Fruit fly (Drosophila melanogaster) whole organism, embryonic: ENCODE measurements around the gene Rok.

Experiments used
- Atf-2 ChIP-seq: fragments of 200-800 bp; sonication (Bioruptor generic); optimal IDR thresholded peaks from 2 replicates; lab custom pipeline; 2016; ENCODE audit warnings: missing biosample characterization, missing genetic modification characterization
- B-H2 ChIP-seq: fragments of 200-800 bp; sonication (Bioruptor generic); optimal IDR thresholded peaks from 2 replicates; lab custom pipeline; 2018; ENCODE audit warnings: missing biosample characterization, mild to moderate bottlenecking, missing genetic modification characterization
- Bdp1 ChIP-seq: fragments of 200-800 bp; sonication (Bioruptor generic); optimal IDR thresholded peaks from 3 replicates; lab custom pipeline; 2016; ENCODE audit warnings: missing biosample characterization, missing genetic modification characterization
- Bgb ChIP-seq: fragments of 200-800 bp; sonication (Bioruptor generic); IDR thresholded peaks from 2 replicates; pipeline ENCODE4 v1.3.6; 2022; ENCODE audit warnings: missing biosample characterization, missing genetic modification characterization; ENCODE audit not compliant: partially characterized antibody
- BtbVII ChIP-seq: fragments of 200-800 bp; sonication (Bioruptor generic); optimal IDR thresholded peaks from 3 replicates; lab custom pipeline; 2017; ENCODE audit warnings: missing biosample characterization, mild to moderate bottlenecking, missing genetic modification characterization
- CG10979 ChIP-seq: fragments of 200-800 bp; sonication (Bioruptor generic); optimal IDR thresholded peaks from 2 replicates; lab custom pipeline; 2018; ENCODE audit warnings: missing biosample characterization, mild to moderate bottlenecking, missing genetic modification characterization, moderate library complexity
- CG11560 ChIP-seq: fragments of 200-800 bp; sonication (Bioruptor generic); IDR thresholded peaks from 3 replicates; pipeline ENCODE4 v1.3.6; 2022; ENCODE audit warnings: missing biosample characterization, missing genetic modification characterization
- CG12104 ChIP-seq: fragments of 200-800 bp; sonication (Bioruptor generic); optimal IDR thresholded peaks from 3 replicates; lab custom pipeline; 2016; ENCODE audit warnings: missing biosample characterization, missing genetic modification characterization
- CG13123 ChIP-seq: fragments of 200-800 bp; sonication (Bioruptor generic); optimal IDR thresholded peaks from 2 replicates; lab custom pipeline; 2016; ENCODE audit warnings: missing biosample characterization, missing genetic modification characterization
- CG14860 ChIP-seq: fragments of 200-800 bp; sonication (Bioruptor generic); IDR thresholded peaks from 3 replicates; pipeline ENCODE4 v1.3.6; 2022; ENCODE audit warnings: missing biosample characterization, missing genetic modification characterization; ENCODE audit not compliant: partially characterized antibody
- CG15479 ChIP-seq: fragments of 200-800 bp; sonication (Bioruptor generic); optimal IDR thresholded peaks from 3 replicates; lab custom pipeline; 2019; ENCODE audit warnings: missing biosample characterization, mild to moderate bottlenecking, missing genetic modification characterization, moderate library complexity
- CG16863 ChIP-seq: fragments of 200-800 bp; sonication (Bioruptor generic); optimal IDR thresholded peaks from 3 replicates; lab custom pipeline; 2016; ENCODE audit warnings: missing biosample characterization, missing genetic modification characterization
- CG17385 ChIP-seq: fragments of 200-800 bp; sonication (Bioruptor generic); optimal IDR thresholded peaks from 3 replicates; lab custom pipeline; 2018; ENCODE audit warnings: missing biosample characterization, mild to moderate bottlenecking, missing genetic modification characterization
- CG17568 ChIP-seq: fragments of 200-800 bp; sonication (Bioruptor generic); optimal IDR thresholded peaks from 2 replicates; lab custom pipeline; 2018; ENCODE audit warnings: missing biosample characterization, mild to moderate bottlenecking, missing genetic modification characterization, moderate library complexity
- CG1792 ChIP-seq: fragments of 200-800 bp; sonication (Bioruptor generic); optimal IDR thresholded peaks from 2 replicates; lab custom pipeline; 2016; ENCODE audit warnings: missing biosample characterization, missing genetic modification characterization
- CG18262 ChIP-seq: fragments of 200-800 bp; optimal IDR thresholded peaks from 3 replicates; lab custom pipeline; 2019; ENCODE audit warnings: missing biosample characterization, mild to moderate bottlenecking, missing genetic modification characterization, moderate library complexity
- CG1832 ChIP-seq: fragments of 200-800 bp; sonication (Bioruptor generic); optimal IDR thresholded peaks from 2 replicates; lab custom pipeline; 2017; ENCODE audit warnings: missing biosample characterization, mild to moderate bottlenecking, missing genetic modification characterization, inconsistent platforms
- CG32772 ChIP-seq: fragments of 200-800 bp; sonication (Bioruptor generic); IDR thresholded peaks from 2 replicates; pipeline ENCODE4 v1.3.6; 2022; ENCODE audit warnings: missing biosample characterization, missing genetic modification characterization
- CG4730 ChIP-seq: fragments of 200-800 bp; sonication (Bioruptor generic); IDR thresholded peaks from 2 replicates; pipeline ENCODE4 v1.3.6; 2022; ENCODE audit warnings: missing biosample characterization, missing genetic modification characterization
- CG5180 ChIP-seq: fragments of 200-800 bp; sonication (Bioruptor generic); optimal IDR thresholded peaks from 3 replicates; lab custom pipeline; 2017; ENCODE audit warnings: missing biosample characterization, missing genetic modification characterization, mild to moderate bottlenecking, moderate library complexity, missing genetic modification reagents
- CG6813 ChIP-seq: fragments of 200-800 bp; sonication (Bioruptor generic); optimal IDR thresholded peaks from 2 replicates; lab custom pipeline; 2017; ENCODE audit warnings: missing biosample characterization, missing genetic modification characterization, mild to moderate bottlenecking, moderate library complexity, missing genetic modification reagents
- CG8359 ChIP-seq: fragments of 200-800 bp; sonication (Bioruptor generic); optimal IDR thresholded peaks from 2 replicates; lab custom pipeline; 2017; ENCODE audit warnings: missing biosample characterization, mild to moderate bottlenecking, missing genetic modification characterization, borderline replicate concordance
- CG8388 ChIP-seq: fragments of 200-800 bp; sonication (Bioruptor generic); optimal IDR thresholded peaks from 2 replicates; lab custom pipeline; 2019; ENCODE audit warnings: missing biosample characterization, mild to moderate bottlenecking, missing genetic modification characterization, moderate library complexity
- CG9727 ChIP-seq: fragments of 200-800 bp; sonication (Bioruptor generic); optimal IDR thresholded peaks from 3 replicates; lab custom pipeline; 2017; ENCODE audit warnings: missing biosample characterization, mild to moderate bottlenecking, missing genetic modification characterization
- Camta ChIP-seq: fragments of 200-800 bp; sonication (Bioruptor generic); optimal IDR thresholded peaks from 2 replicates; lab custom pipeline; 2016; ENCODE audit warnings: missing biosample characterization, missing genetic modification characterization
- D19B ChIP-seq: fragments of 200-800 bp; sonication (Bioruptor generic); optimal IDR thresholded peaks from 2 replicates; lab custom pipeline; 2017; ENCODE audit warnings: missing biosample characterization, mild to moderate bottlenecking, missing genetic modification characterization
- Dek ChIP-seq: fragments of 200-800 bp; sonication (Bioruptor generic); optimal IDR thresholded peaks from 3 replicates; lab custom pipeline; 2019; ENCODE audit warnings: missing biosample characterization, mild to moderate bottlenecking, missing genetic modification characterization, moderate library complexity
- E2f1 ChIP-seq: fragments of 200-800 bp; sonication (Bioruptor generic); IDR thresholded peaks from 2 replicates; pipeline ENCODE4 v1.3.6; 2022; ENCODE audit warnings: missing biosample characterization, missing genetic modification characterization
- ERR ChIP-seq: fragments of 200-800 bp; sonication (Bioruptor generic); optimal IDR thresholded peaks from 2 replicates; lab custom pipeline; 2016; ENCODE audit warnings: missing biosample characterization, missing genetic modification characterization
- Fer3 ChIP-seq: fragments of 200-800 bp; sonication (Bioruptor generic); optimal IDR thresholded peaks from 2 replicates; lab custom pipeline; 2018; ENCODE audit warnings: missing biosample characterization, mild to moderate bottlenecking, missing genetic modification characterization, moderate library complexity
- Gsc ChIP-seq: fragments of 200-800 bp; sonication (Bioruptor generic); IDR thresholded peaks from 2 replicates; pipeline ENCODE4 v1.3.6; 2022; ENCODE audit warnings: missing biosample characterization, missing genetic modification characterization
- Mes4 ChIP-seq: fragments of 200-800 bp; sonication (Bioruptor generic); optimal IDR thresholded peaks from 2 replicates; lab custom pipeline; 2016; ENCODE audit warnings: missing biosample characterization, missing genetic modification characterization
- Oli ChIP-seq: fragments of 200-800 bp; sonication (Bioruptor generic); optimal IDR thresholded peaks from 2 replicates; lab custom pipeline; 2018; ENCODE audit warnings: missing biosample characterization, mild to moderate bottlenecking, missing genetic modification characterization, moderate library complexity
- Poxn ChIP-seq: fragments of 200-800 bp; sonication (Bioruptor generic); IDR thresholded peaks from 2 replicates; pipeline ENCODE4 v1.3.6; 2022; ENCODE audit warnings: missing biosample characterization, missing genetic modification characterization
- Ravus ChIP-seq: fragments of 200-800 bp; sonication (Bioruptor generic); IDR thresholded peaks from 2 replicates; pipeline ENCODE4 v1.3.6; 2022; ENCODE audit warnings: missing biosample characterization, missing genetic modification characterization
- Sox100B ChIP-seq: fragments of 200-800 bp; sonication (Bioruptor generic); optimal IDR thresholded peaks from 3 replicates; lab custom pipeline; 2018; ENCODE audit warnings: missing biosample characterization, mild to moderate bottlenecking, missing genetic modification characterization
- Sox102F ChIP-seq: fragments of 200-800 bp; sonication (Bioruptor generic); optimal IDR thresholded peaks from 2 replicates; lab custom pipeline; 2018; ENCODE audit warnings: missing biosample characterization, mild to moderate bottlenecking, missing genetic modification characterization, moderate library complexity
- Taf1 ChIP-seq: fragments of 200-800 bp; sonication (Bioruptor generic); IDR thresholded peaks from 2 replicates; pipeline ENCODE4 v1.3.6; 2022; ENCODE audit warnings: missing biosample characterization, missing genetic modification characterization
- YL-1 ChIP-seq: fragments of 200-800 bp; sonication (Bioruptor generic); optimal IDR thresholded peaks from 3 replicates; lab custom pipeline; 2017; ENCODE audit warnings: missing biosample characterization, mild to moderate bottlenecking, missing genetic modification characterization
- caup ChIP-seq: fragments of 200-800 bp; sonication (Bioruptor generic); optimal IDR thresholded peaks from 3 replicates; lab custom pipeline; 2017; ENCODE audit warnings: missing biosample characterization, mild to moderate bottlenecking, missing genetic modification characterization, moderate library complexity; ENCODE audit not compliant: severe bottlenecking
- da ChIP-seq: fragments of 200-800 bp; sonication (Bioruptor generic); optimal IDR thresholded peaks from 2 replicates; lab custom pipeline; 2016; ENCODE audit warnings: missing biosample characterization, missing genetic modification characterization
- esg ChIP-seq: fragments of 200-800 bp; sonication (Bioruptor generic); conservative IDR thresholded peaks from 2 replicates; pipeline ENCODE4 v1.3.6; 2022; ENCODE audit warnings: missing biosample characterization, missing genetic modification characterization
- gsb-n ChIP-seq: fragments of 200-800 bp; sonication (Bioruptor generic); optimal IDR thresholded peaks from 3 replicates; lab custom pipeline; 2018; ENCODE audit warnings: missing biosample characterization, mild to moderate bottlenecking, missing genetic modification characterization
- h ChIP-seq: fragments of >200 bp; optimal IDR thresholded peaks from 2 replicates; lab custom pipeline; 2017
- lola ChIP-seq, 3 experiments: fragments of >200 bp in 2 of 3; fragments of 200-800 bp in 1 of 3; sonication (Bioruptor generic) in 1 of 3; optimal IDR thresholded peaks; 2 replicates each; lab custom pipeline; 2017 to 2019; ENCODE audit warnings: missing biosample characterization in 3 of 3, missing genetic modification characterization in 3 of 3, mild to moderate bottlenecking in 1 of 3, moderate library complexity in 1 of 3
- mirr ChIP-seq: fragments of 200-800 bp; sonication (Bioruptor generic); optimal IDR thresholded peaks from 3 replicates; lab custom pipeline; 2018; ENCODE audit warnings: missing biosample characterization, mild to moderate bottlenecking, missing genetic modification characterization
- oc ChIP-seq: fragments of 200-800 bp; sonication (Bioruptor generic); optimal IDR thresholded peaks from 2 replicates; lab custom pipeline; 2018; ENCODE audit warnings: missing biosample characterization, mild to moderate bottlenecking, missing genetic modification characterization, moderate library complexity
- schlank ChIP-seq: fragments of 200-800 bp; sonication (Bioruptor generic); optimal IDR thresholded peaks from 2 replicates; lab custom pipeline; 2018; ENCODE audit warnings: missing biosample characterization, mild to moderate bottlenecking, missing genetic modification characterization
- unc-4 ChIP-seq: fragments of 200-800 bp; sonication (Bioruptor generic); IDR thresholded peaks from 2 replicates; pipeline ENCODE4 v1.3.6; 2022; ENCODE audit warnings: missing biosample characterization, missing genetic modification characterization; ENCODE audit not compliant: partially characterized antibody
- usp ChIP-seq: fragments of >200 bp; optimal IDR thresholded peaks from 2 replicates; lab custom pipeline; 2017; ENCODE audit warnings: missing biosample characterization, missing genetic modification characterization
- vfl ChIP-seq: fragments of 200-800 bp; sonication (Bioruptor generic); optimal IDR thresholded peaks from 2 replicates; lab custom pipeline; 2016; ENCODE audit warnings: missing biosample characterization, missing genetic modification characterization

Rok gene

DNA sequence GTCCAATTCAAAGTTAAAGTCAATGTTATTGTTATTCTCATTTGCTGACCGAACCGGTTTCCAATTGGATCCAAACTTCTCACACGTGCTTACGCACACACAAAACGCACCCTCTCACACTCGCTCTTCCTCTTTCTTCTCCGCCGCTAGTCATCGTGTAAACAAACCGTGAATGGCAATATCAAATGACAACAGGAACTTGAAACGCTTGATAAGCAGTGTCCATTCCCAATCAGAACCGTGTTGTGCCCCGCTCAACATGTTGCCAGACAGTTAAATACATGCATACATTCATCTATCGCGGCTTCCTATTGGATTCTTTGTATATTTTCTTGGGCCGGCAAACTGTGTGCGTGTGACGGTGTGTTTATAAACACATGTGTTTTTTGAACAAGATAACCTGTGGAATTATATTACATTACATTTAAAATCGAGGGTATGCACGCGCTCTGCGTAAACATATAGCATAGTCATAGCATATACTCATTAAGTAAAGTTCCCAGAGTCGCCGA lies 18.6 kb upstream of the Rok start (continued):
- TF ChIP-seq CG1792: no peak
- no peak for TF ChIP-seq da (GFP tag; lab: Kevin White, UChicago)
- TF ChIP-seq CG15479 (GFP tag; lab: Kevin White, UChicago): peak; percentile 5
- no peak for TF ChIP-seq Mes4 (GFP tag; lab: Kevin White, UChicago)
- no peak for TF ChIP-seq CG13123 (GFP tag; lab: Kevin White, UChicago)
- no peak for TF ChIP-seq CG10979 (tag; lab: Kevin White, UChicago)
- no peak for TF ChIP-seq CG4730 (GFP tag; lab: Robert Waterston, UW)
- no peak for TF ChIP-seq vfl (GFP tag; lab: Kevin White, UChicago)
- TF ChIP-seq CG6813 (GFP tag; lab: Kevin White, UChicago): peak; percentile 24
- TF ChIP-seq Sox100B (GFP tag; lab: Kevin White, UChicago): no peak
- TF ChIP-seq Sox102F (GFP tag; lab: Kevin White, UChicago): no peak
- TF ChIP-seq B-H2 (GFP tag; lab: Kevin White, UChicago): peak; percentile 28
- TF ChIP-seq Taf1 (GFP tag; lab: Robert Waterston, UW): no peak
- TF ChIP-seq ERR: no peak
- TF ChIP-seq D19B (GFP tag; lab: Kevin White, UChicago): peak; percentile 86
- TF ChIP-seq CG18262 (tag; lab: Kevin White, UChicago): peak; percentile 11
- no peak for TF ChIP-seq CG11560 (tag; lab: Robert Waterston, UW)
- no peak for TF ChIP-seq usp
- TF ChIP-seq CG17568 (GFP tag; lab: Kevin White, UChicago): no peak
- no peak for TF ChIP-seq CG12104 (GFP tag; lab: Kevin White, UChicago)
- TF ChIP-seq mirr: peak; percentile 86
- no peak for TF ChIP-seq E2f1 (GFP tag; lab: Robert Waterston, UW)
- no peak for TF ChIP-seq CG32772 (GFP tag; lab: Robert Waterston, UW)
- TF ChIP-seq CG17385 (GFP tag; lab: Kevin White, UChicago): peak; percentile 96
- no peak for TF ChIP-seq Fer3 (tag; lab: Kevin White, UChicago)
- TF ChIP-seq lola (GFP tag; optimal IDR thresholded peaks at IDR 0.05; lab: Kevin White, UChicago): no peak
- TF ChIP-seq Camta: no peak
- TF ChIP-seq h (lab: Kevin White, UChicago): no peak
- no peak for TF ChIP-seq Atf-2
- TF ChIP-seq Poxn: no peak
- TF ChIP-seq CG8388: no peak
- no peak for TF ChIP-seq CG1832 (GFP tag; lab: Kevin White, UChicago)
- no peak for TF ChIP-seq CG5180 (GFP tag; lab: Kevin White, UChicago)
- no peak for TF ChIP-seq esg (GFP tag; lab: Robert Waterston, UW)
- TF ChIP-seq CG14860: no peak
- no peak for TF ChIP-seq Oli (tag; lab: Kevin White, UChicago)
- TF ChIP-seq CG16863 (GFP tag; lab: Kevin White, UChicago): no peak
- no peak for TF ChIP-seq Bdp1 (GFP tag; lab: Kevin White, UChicago)
- TF ChIP-seq YL-1 (GFP tag; lab: Kevin White, UChicago): no peak
- peak; percentile 60 for TF ChIP-seq BtbVII
- peak; percentile 35 for TF ChIP-seq gsb-n (tag; lab: Kevin White, UChicago)
- no peak for TF ChIP-seq schlank (tag; lab: Kevin White, UChicago)
- peak; percentile 64 for TF ChIP-seq caup
- peak; percentile 41 for TF ChIP-seq oc (tag; lab: Kevin White, UChicago)
- no peak for TF ChIP-seq Bgb (GFP tag; lab: Robert Waterston, UW)
- TF ChIP-seq CG8359 (GFP tag; lab: Kevin White, UChicago): no peak
- TF ChIP-seq Dek (tag; lab: Kevin White, UChicago): no peak
- TF ChIP-seq unc-4: no peak
- no peak for TF ChIP-seq Gsc (GFP tag; lab: Robert Waterston, UW)
- no peak for TF ChIP-seq CG9727 (GFP tag; lab: Kevin White, UChicago)
- TF ChIP-seq Ravus (GFP tag; lab: Robert Waterston, UW): no peak
